Fruit fly (Drosophila melanogaster): ENCODE data around the gene CG6793.
A peak's percentile ranks its signal among the peaks of the same experiment; 100 is the strongest.

DNA sequence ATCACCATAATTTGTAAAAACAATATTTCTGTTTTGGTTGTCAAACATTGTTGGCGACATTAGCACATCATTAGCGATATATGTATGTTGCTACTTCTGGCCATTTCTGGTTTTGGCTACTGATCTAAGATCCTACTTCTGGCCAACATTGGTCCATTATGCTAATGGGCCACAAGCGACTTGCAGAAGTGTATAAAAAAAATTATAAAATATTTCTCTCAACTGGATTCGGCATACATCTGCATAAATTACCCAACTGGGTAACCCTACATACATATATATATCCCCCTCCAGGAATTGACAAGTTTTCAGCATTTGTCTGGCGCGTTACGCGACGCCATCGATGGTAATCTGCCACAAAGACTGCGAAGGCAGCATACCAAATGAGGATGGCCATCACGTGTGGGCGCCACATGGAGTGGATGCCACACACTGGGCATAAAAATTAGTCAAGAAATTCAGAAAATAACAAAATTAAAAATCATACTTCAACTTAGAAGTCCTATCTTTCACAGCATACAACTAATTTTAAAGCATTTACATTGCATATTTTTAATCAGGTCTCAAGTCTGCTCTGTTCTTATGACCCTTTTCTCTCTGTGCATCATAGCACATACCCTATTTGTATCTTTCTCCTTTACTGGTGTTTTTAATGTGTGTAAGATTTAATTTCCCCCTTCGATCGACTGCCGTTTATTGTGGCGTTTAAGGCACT lies 4.6 kb upstream of the CG6793 start:
- no peak for TF ChIP-seq Optix (GFP tag; IDR thresholded peaks at IDR 0.05)
- TF ChIP-seq Nf-YA (GFP tag; IDR thresholded peaks at IDR 0.05), result 0 out of 2 replicates have a peak, but pooled peaks have one; percentile 24
- peak; percentile 18 to 46 for TF ChIP-seq chif (GFP tag; optimal IDR thresholded peaks at IDR 0.05)
- peak; percentile 63 for TF ChIP-seq croc (GFP tag; conservative IDR thresholded peaks at IDR 0.05)
- TF ChIP-seq CG4328 (GFP tag; optimal IDR thresholded peaks at IDR 0.05), result no peak
- TF ChIP-seq CG11085 (GFP tag; IDR thresholded peaks at IDR 0.05), result no peak
